Worm (Caenorhabditis elegans): ENCODE results near the gene clk-1.
A peak's percentile ranks its signal among the peaks of the same experiment; 100 is the strongest.

clk-1 gene

DNA sequence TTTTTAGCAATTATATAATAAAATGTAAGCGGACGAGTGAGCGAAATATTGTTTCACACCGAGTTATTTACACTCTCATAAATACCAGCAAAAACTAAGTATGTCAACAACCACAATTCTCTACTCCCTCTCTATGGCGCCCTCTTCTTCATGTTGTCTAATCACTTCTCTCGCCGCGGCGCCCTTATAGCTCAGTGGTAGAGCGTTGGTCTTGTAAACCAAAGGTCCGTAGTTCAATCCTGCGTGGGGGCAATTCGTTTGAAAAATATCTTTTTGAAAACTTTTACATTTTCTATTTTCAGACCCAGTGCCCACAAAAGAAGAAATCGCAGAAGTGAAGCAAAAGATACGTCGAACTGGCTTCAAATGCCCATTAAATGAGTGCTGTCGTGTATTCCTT lies 28.0 kb downstream of the clk-1 start (continued):
- TF ChIP-seq ceh-2 (tag; optimal IDR thresholded peaks at IDR 0.05) (peak; percentile 46), K09A11.1 (tag; optimal IDR thresholded peaks at IDR 0.05; ENCODE audit: insufficient read depth) (no peak), ceh-19 (GFP tag; optimal IDR thresholded peaks at IDR 0.05) (peak; percentile 52), unc-42 (tag; optimal IDR thresholded peaks at IDR 0.05) (peak; percentile 18), ceh-34 (tag; optimal IDR thresholded peaks at IDR 0.05) (peak; percentile 15), pag-3 (tag; optimal IDR thresholded peaks at IDR 0.05; ENCODE audit: borderline replicate concordance) (peak; percentile 30), pros-1 (tag; optimal IDR thresholded peaks at IDR 0.05) (no peak), hlh-30 (tag; optimal IDR thresholded peaks at IDR 0.05; ENCODE audit: insufficient read depth) (no peak), nhr-232 (tag; optimal IDR thresholded peaks at IDR 0.05) (peak; percentile 59), fkh-10 (GFP tag; optimal IDR thresholded peaks at IDR 0.05) (no peak), sox-2 (GFP tag; IDR thresholded peaks at IDR 0.05) (no peak), ceh-6 (GFP tag; optimal IDR thresholded peaks at IDR 0.05) (peak; percentile 38), T23F11.4 (GFP tag; optimal IDR thresholded peaks at IDR 0.05) (peak; percentile 56), F13H6.1 (tag; optimal IDR thresholded peaks at IDR 0.05) (peak; percentile 35), ets-4 (tag; optimal IDR thresholded peaks at IDR 0.05) (peak; percentile 73), hlh-15 (tag; optimal IDR thresholded peaks at IDR 0.05) (peak; percentile 20), ceh-22 (tag; optimal IDR thresholded peaks at IDR 0.05) (no peak), eyg-1 (tag; optimal IDR thresholded peaks at IDR 0.05) (no peak), ceh-30 (tag; optimal IDR thresholded peaks at IDR 0.05) (no peak), fkh-6 (tag; optimal IDR thresholded peaks at IDR 0.05) (peak; percentile 64), Y22D7AL.16 (tag; optimal IDR thresholded peaks at IDR 0.05) (peak; percentile 51), sdc-2 (tag; optimal IDR thresholded peaks at IDR 0.05) (peak; percentile 54), tbx-7 (tag; optimal IDR thresholded peaks at IDR 0.05) (no peak), elt-2 (tag; optimal IDR thresholded peaks at IDR 0.05) (peak; percentile 50), sox-4 (tag; optimal IDR thresholded peaks at IDR 0.05) (peak; percentile 79), syd-9 (tag; optimal IDR thresholded peaks at IDR 0.05) (peak; percentile 46), pax-1 (tag; optimal IDR thresholded peaks at IDR 0.05) (no peak), ceh-9 (tag; optimal IDR thresholded peaks at IDR 0.05) (peak; percentile 53), ztf-16 (tag; optimal IDR thresholded peaks at IDR 0.05) (peak; percentile 72), hlh-13 (GFP tag; optimal IDR thresholded peaks at IDR 0.05) (peak; percentile 70), fax-1 (tag; optimal IDR thresholded peaks at IDR 0.05) (peak; percentile 69), ama-1 (optimal IDR thresholded peaks at IDR 0.05) (no peak), npax-4 (tag; optimal IDR thresholded peaks at IDR 0.05) (peak; percentile 44), C08G9.2 (tag; optimal IDR thresholded peaks at IDR 0.05) (peak; percentile 59), ceh-31 (tag; optimal IDR thresholded peaks at IDR 0.05) (peak; percentile 34), K02D7.2 (tag; optimal IDR thresholded peaks at IDR 0.05) (peak; percentile 76), ceh-24 (tag; optimal IDR thresholded peaks at IDR 0.05) (peak; percentile 35), mec-3 (tag; optimal IDR thresholded peaks at IDR 0.05; ENCODE audit: borderline replicate concordance) (no peak), ttx-3 (tag; optimal IDR thresholded peaks at IDR 0.05) (peak; percentile 61), madf-2 (tag; optimal IDR thresholded peaks at IDR 0.05) (peak; percentile 70), ceh-14 (tag; optimal IDR thresholded peaks at IDR 0.05) (peak; percentile 90)

DNA sequence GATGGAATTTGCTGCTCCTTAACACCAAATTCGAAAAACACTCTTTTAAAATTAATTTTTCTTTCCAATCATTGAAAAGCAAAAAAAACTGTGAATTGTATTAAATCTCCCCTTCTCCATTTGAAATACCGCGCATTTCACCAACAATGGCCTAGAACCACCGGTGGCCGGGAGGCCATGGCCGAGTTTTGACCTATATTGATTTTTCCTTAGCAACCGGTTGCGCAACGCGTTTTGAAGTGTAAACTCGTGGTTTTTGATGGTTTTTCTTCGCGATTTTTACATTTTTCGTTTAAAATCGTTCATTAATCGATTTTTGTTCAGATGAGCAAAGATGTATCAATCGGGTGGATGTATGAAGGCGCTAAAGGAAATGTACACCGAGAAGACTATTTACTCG lies 30.6 kb downstream of the clk-1 start, which contains the start of gene mog-3:
mog-3 (plus strand) TSS at position 319 of the 400 bp plus-strand sequence.
- TF ChIP-seq ets-4 (tag; optimal IDR thresholded peaks at IDR 0.05) = peak; percentile 100
- peak; percentile 50 for TF ChIP-seq pqm-1 (tag; optimal IDR thresholded peaks at IDR 0.05)
- TF ChIP-seq syd-9 (tag; optimal IDR thresholded peaks at IDR 0.05) = no peak
- TF ChIP-seq unc-55 (GFP tag; optimal IDR thresholded peaks at IDR 0.05) = no peak
- TF ChIP-seq sox-4 (tag; optimal IDR thresholded peaks at IDR 0.05) = no peak
- TF ChIP-seq ceh-24 (tag; optimal IDR thresholded peaks at IDR 0.05) = no peak
- TF ChIP-seq ceh-48 (tag; optimal IDR thresholded peaks at IDR 0.05) = peak; percentile 98
- TF ChIP-seq hlh-30 (tag; optimal IDR thresholded peaks at IDR 0.05; ENCODE audit: insufficient read depth) = peak; percentile 12
- TF ChIP-seq madf-2 (tag; optimal IDR thresholded peaks at IDR 0.05) = peak; percentile 26
- TF ChIP-seq ceh-22 (tag; optimal IDR thresholded peaks at IDR 0.05) = no peak
- peak; percentile 78 for TF ChIP-seq ref-2 (tag; optimal IDR thresholded peaks at IDR 0.05)
- TF ChIP-seq tbx-7 (tag; optimal IDR thresholded peaks at IDR 0.05) = peak; percentile 89
- TF ChIP-seq ceh-45 (GFP tag; IDR thresholded peaks at IDR 0.05) = no peak
- peak; percentile 83 for TF ChIP-seq zip-5 (tag; optimal IDR thresholded peaks at IDR 0.05)
- no peak for TF ChIP-seq T23F11.4 (GFP tag; optimal IDR thresholded peaks at IDR 0.05)
- TF ChIP-seq pros-1 (tag; optimal IDR thresholded peaks at IDR 0.05) = no peak
- TF ChIP-seq ztf-16 (tag; optimal IDR thresholded peaks at IDR 0.05) = peak; percentile 30
- no peak for TF ChIP-seq sox-2 (GFP tag; IDR thresholded peaks at IDR 0.05)
- no peak for TF ChIP-seq pax-1 (tag; optimal IDR thresholded peaks at IDR 0.05)
- peak; percentile 91 for TF ChIP-seq tbx-2 (tag; optimal IDR thresholded peaks at IDR 0.05)
- peak; percentile 32 for TF ChIP-seq hlh-13 (GFP tag; optimal IDR thresholded peaks at IDR 0.05)
- TF ChIP-seq ceh-19 (GFP tag; optimal IDR thresholded peaks at IDR 0.05) = no peak
- TF ChIP-seq lim-6 (tag; optimal IDR thresholded peaks at IDR 0.05) = peak; percentile 82
- no peak for TF ChIP-seq hlh-15 (tag; optimal IDR thresholded peaks at IDR 0.05)
- TF ChIP-seq fkh-10 (GFP tag; optimal IDR thresholded peaks at IDR 0.05) = no peak
- TF ChIP-seq ceh-18 (tag; optimal IDR thresholded peaks at IDR 0.05) = peak; percentile 7
- no peak for TF ChIP-seq pat-9 (tag; optimal IDR thresholded peaks at IDR 0.05)
- no peak for TF ChIP-seq npax-4 (tag; optimal IDR thresholded peaks at IDR 0.05)
- no peak for TF ChIP-seq pag-3 (tag; optimal IDR thresholded peaks at IDR 0.05; ENCODE audit: borderline replicate concordance)
